Worm (Caenorhabditis elegans) whole organism, young adult: ENCODE results near the gene taf-12.

Experiments
- C06A6.2 ChIP-seq: fragments of 200-800 bp; sonication (Bioruptor generic); conservative IDR thresholded peaks from 2 replicates; pipeline ENCODE4 v1.3.6; 2022; ENCODE audit warnings: missing genetic modification characterization, missing compliant biosample characterization
- D2030.7 ChIP-seq: fragments of 200-800 bp; sonication (Bioruptor generic); IDR thresholded peaks from 2 replicates; pipeline ENCODE4 v1.3.6; 2022; ENCODE audit warnings: missing genetic modification reagents, missing genetic modification characterization, missing compliant biosample characterization
- F10E7.11 ChIP-seq: sonication (generic microtip); optimal IDR thresholded peaks from 2 replicates; lab custom pipeline; 2017; ENCODE audit warnings: mild to moderate bottlenecking, missing genetic modification characterization, moderate library complexity, missing compliant biosample characterization
- F33H1.4 ChIP-seq: fragments of 200-800 bp; sonication (Bioruptor generic); IDR thresholded peaks from 2 replicates; pipeline ENCODE4 v1.3.6; 2022; ENCODE audit warnings: missing genetic modification reagents, missing genetic modification characterization, missing compliant biosample characterization
- F55B11.4 ChIP-seq: sonication (generic microtip); optimal IDR thresholded peaks from 2 replicates; lab custom pipeline; 2016; ENCODE audit warnings: missing compliant biosample characterization, missing genetic modification characterization, borderline replicate concordance; ENCODE audit not compliant: insufficient read depth
- F57A8.1 ChIP-seq: fragments of 200-800 bp; sonication (Bioruptor generic); optimal IDR thresholded peaks from 2 replicates; lab custom pipeline; 2018; ENCODE audit warnings: mild to moderate bottlenecking, missing genetic modification characterization, moderate library complexity, missing compliant biosample characterization
- K12H6.12 ChIP-seq: fragments of 200-800 bp; sonication (Bioruptor generic); optimal IDR thresholded peaks from 2 replicates; lab custom pipeline; 2018; ENCODE audit warnings: mild to moderate bottlenecking, missing genetic modification characterization, missing compliant biosample characterization
- Y95B8A.8 ChIP-seq: fragments of 200-800 bp; sonication (Bioruptor generic); IDR thresholded peaks from 2 replicates; pipeline ENCODE4 v1.3.6; 2022; ENCODE audit warnings: missing genetic modification reagents, missing genetic modification characterization, missing compliant biosample characterization
- ZK185.1 ChIP-seq: sonication (generic microtip); optimal IDR thresholded peaks from 2 replicates; lab custom pipeline; 2016; ENCODE audit warnings: mild to moderate bottlenecking, missing genetic modification characterization, missing compliant biosample characterization; ENCODE audit not compliant: poor library complexity, severe bottlenecking
- akir-1 ChIP-seq: fragments of 200-800 bp; sonication (Bioruptor generic); optimal IDR thresholded peaks from 2 replicates; lab custom pipeline; 2018; ENCODE audit warnings: mild to moderate bottlenecking, missing genetic modification characterization, moderate library complexity, missing compliant biosample characterization
- aptf-3 ChIP-seq: fragments of 200-800 bp; sonication (Bioruptor generic); IDR thresholded peaks from 2 replicates; pipeline ENCODE4 v1.3.6; 2022; ENCODE audit warnings: missing genetic modification characterization, missing compliant biosample characterization
- atf-7 ChIP-seq: sonication (generic microtip); optimal IDR thresholded peaks from 2 replicates; lab custom pipeline; 2017; ENCODE audit warnings: mild to moderate bottlenecking, missing genetic modification characterization, missing compliant biosample characterization
- attf-3 ChIP-seq: fragments of 200-800 bp; sonication (Bioruptor generic); conservative IDR thresholded peaks from 2 replicates; pipeline ENCODE4 v1.3.6; 2022; ENCODE audit warnings: missing genetic modification reagents, missing genetic modification characterization, missing compliant biosample characterization
- ccch-3 ChIP-seq: fragments of 200-800 bp; sonication (Bioruptor generic); optimal IDR thresholded peaks from 2 replicates; lab custom pipeline; 2018; ENCODE audit warnings: mild to moderate bottlenecking, missing genetic modification characterization, missing compliant biosample characterization
- ceh-100 ChIP-seq: fragments of 200-800 bp; sonication (Bioruptor generic); IDR thresholded peaks from 2 replicates; pipeline ENCODE4 v1.3.6; 2022; ENCODE audit warnings: missing genetic modification reagents, missing genetic modification characterization, missing compliant biosample characterization
- ceh-40 ChIP-seq: fragments of 200-800 bp; sonication (Bioruptor generic); IDR thresholded peaks from 2 replicates; pipeline ENCODE4 v1.3.6; 2022; ENCODE audit warnings: missing genetic modification characterization, missing compliant biosample characterization
- ceh-58 ChIP-seq: fragments of 200-800 bp; sonication (Bioruptor generic); IDR thresholded peaks from 2 replicates; pipeline ENCODE4 v1.3.6; 2022; ENCODE audit warnings: missing genetic modification characterization, missing compliant biosample characterization
- ceh-91 ChIP-seq: fragments of 200-800 bp; sonication (Bioruptor generic); IDR thresholded peaks from 2 replicates; pipeline ENCODE4 v1.3.6; 2022; ENCODE audit warnings: missing genetic modification reagents, missing genetic modification characterization, missing compliant biosample characterization
- die-1 ChIP-seq: sonication (generic microtip); optimal IDR thresholded peaks from 2 replicates; lab custom pipeline; 2016; ENCODE audit warnings: missing genotype, mild to moderate bottlenecking, missing genetic modification characterization, missing compliant biosample characterization
- dpff-1 ChIP-seq: sonication (generic microtip); optimal IDR thresholded peaks from 2 replicates; lab custom pipeline; 2017; ENCODE audit warnings: mild to moderate bottlenecking, missing genetic modification characterization, missing compliant biosample characterization
- egl-18 ChIP-seq: fragments of 200-800 bp; sonication (Bioruptor generic); IDR thresholded peaks from 2 replicates; pipeline ENCODE4 v1.3.6; 2022; ENCODE audit warnings: missing genetic modification reagents, missing genetic modification characterization, missing compliant biosample characterization
- ekl-4 ChIP-seq: fragments of 200-800 bp; sonication (Bioruptor generic); IDR thresholded peaks from 2 replicates; pipeline ENCODE4 v1.3.6; 2022; ENCODE audit warnings: missing genetic modification reagents, missing genetic modification characterization, missing compliant biosample characterization
- fkh-3 ChIP-seq: sonication (generic microtip); optimal IDR thresholded peaks from 2 replicates; lab custom pipeline; 2016; ENCODE audit warnings: mild to moderate bottlenecking, missing genetic modification characterization, missing compliant biosample characterization
- him-1 ChIP-seq: sonication (generic microtip); optimal IDR thresholded peaks from 2 replicates; lab custom pipeline; 2016; ENCODE audit warnings: missing genotype, missing genetic modification reagents, missing genetic modification characterization, missing compliant biosample characterization
- lag-1 ChIP-seq: fragments of 200-800 bp; sonication (Bioruptor generic); IDR thresholded peaks from 2 replicates; pipeline ENCODE4 v1.3.6; 2022; ENCODE audit warnings: missing genetic modification reagents, missing genetic modification characterization, missing compliant biosample characterization
- let-526 ChIP-seq: fragments of 200-800 bp; sonication (Bioruptor generic); IDR thresholded peaks from 2 replicates; pipeline ENCODE4 v1.3.6; 2022; ENCODE audit warnings: missing genetic modification reagents, missing genetic modification characterization, missing compliant biosample characterization
- lin-35 ChIP-seq, 3 experiments: fragments of 150-350 bp in 2 of 3; sonication (generic microtip) in 1 of 3; optimal IDR thresholded peaks; 2 replicates each; lab custom pipeline; 2014 to 2018; ENCODE audit warnings: missing biosample characterization in 3 of 3, missing genetic modification characterization in 3 of 3, missing genetic modification reagents in 3 of 3
- lin-40 ChIP-seq: sonication (generic microtip); optimal IDR thresholded peaks from 2 replicates; lab custom pipeline; 2016; ENCODE audit warnings: missing genetic modification characterization, mild to moderate bottlenecking, missing compliant biosample characterization, missing genotype, missing genetic modification reagents
- lsl-1 ChIP-seq: fragments of 200-800 bp; sonication (Bioruptor generic); optimal IDR thresholded peaks from 2 replicates; lab custom pipeline; 2018; ENCODE audit warnings: mild to moderate bottlenecking, missing genetic modification characterization, moderate library complexity, missing compliant biosample characterization
- madf-6 ChIP-seq: fragments of 200-800 bp; sonication (Bioruptor generic); IDR thresholded peaks from 2 replicates; pipeline ENCODE4 v1.3.6; 2022; ENCODE audit warnings: missing genetic modification reagents, missing genetic modification characterization, missing compliant biosample characterization
- madf-8 ChIP-seq: fragments of 200-800 bp; sonication (Bioruptor generic); conservative IDR thresholded peaks from 2 replicates; pipeline ENCODE4 v1.3.6; 2022; ENCODE audit warnings: missing genetic modification reagents, missing genetic modification characterization, missing compliant biosample characterization
- mcd-1 ChIP-seq: fragments of 200-800 bp; sonication (Bioruptor generic); IDR thresholded peaks from 2 replicates; pipeline ENCODE4 v1.3.6; 2022; ENCODE audit warnings: missing genetic modification reagents, missing genetic modification characterization, missing compliant biosample characterization
- mxl-1 ChIP-seq: sonication (generic microtip); optimal IDR thresholded peaks from 2 replicates; lab custom pipeline; 2016; ENCODE audit warnings: missing genetic modification characterization, missing compliant biosample characterization
- nhr-90 ChIP-seq: sonication (generic microtip); optimal IDR thresholded peaks from 2 replicates; lab custom pipeline; 2016; ENCODE audit warnings: missing genotype, mild to moderate bottlenecking, missing genetic modification characterization, missing compliant biosample characterization
- pbrm-1 ChIP-seq: fragments of 200-800 bp; sonication (Bioruptor generic); IDR thresholded peaks from 2 replicates; pipeline ENCODE4 v1.3.6; 2022; ENCODE audit warnings: missing genetic modification reagents, missing genetic modification characterization, missing compliant biosample characterization
- sea-2 ChIP-seq: fragments of 200-800 bp; sonication (Bioruptor generic); IDR thresholded peaks from 2 replicates; pipeline ENCODE4 v1.3.6; 2022; ENCODE audit warnings: missing genetic modification characterization, missing compliant biosample characterization
- snpc-1.1 ChIP-seq: sonication (generic microtip); optimal IDR thresholded peaks from 2 replicates; lab custom pipeline; 2017; ENCODE audit warnings: missing genetic modification characterization, mild to moderate bottlenecking, missing compliant biosample characterization, antibody characterized with exemption, moderate library complexity, missing genotype, missing genetic modification reagents; ENCODE audit not compliant: insufficient read depth
- snpc-1.3 ChIP-seq: sonication (generic microtip); optimal IDR thresholded peaks from 2 replicates; lab custom pipeline; 2017; ENCODE audit warnings: missing genetic modification characterization, mild to moderate bottlenecking, missing compliant biosample characterization, antibody characterized with exemption, moderate library complexity, missing genotype, missing genetic modification reagents; ENCODE audit not compliant: insufficient read depth
- somi-1 ChIP-seq: fragments of 200-800 bp; sonication (Bioruptor generic); optimal IDR thresholded peaks from 2 replicates; lab custom pipeline; 2018; ENCODE audit warnings: mild to moderate bottlenecking, missing genetic modification characterization, missing compliant biosample characterization
- sptf-2 ChIP-seq: fragments of 200-800 bp; sonication (Bioruptor generic); optimal IDR thresholded peaks from 2 replicates; lab custom pipeline; 2018; ENCODE audit warnings: mild to moderate bottlenecking, missing genetic modification characterization, missing compliant biosample characterization
- tbx-9 ChIP-seq: sonication (generic microtip); optimal IDR thresholded peaks from 2 replicates; lab custom pipeline; 2016; ENCODE audit warnings: borderline replicate concordance, missing genetic modification characterization, inconsistent platforms, missing compliant biosample characterization
- tlf-1 ChIP-seq: fragments of 200-800 bp; sonication (Bioruptor generic); optimal IDR thresholded peaks from 2 replicates; lab custom pipeline; 2018; ENCODE audit warnings: mild to moderate bottlenecking, missing genetic modification characterization, missing compliant biosample characterization
- unc-62 ChIP-seq: fragments of 150-350 bp; optimal IDR thresholded peaks from 2 replicates; lab custom pipeline; 2014; ENCODE audit warnings: missing biosample characterization, missing genetic modification reagents, missing genetic modification characterization
- xnd-1 ChIP-seq: sonication (generic microtip); optimal IDR thresholded peaks from 2 replicates; lab custom pipeline; 2016; ENCODE audit warnings: missing genotype, missing genetic modification reagents, missing genetic modification characterization, missing compliant biosample characterization
- ztf-18 ChIP-seq: sonication (generic microtip); optimal IDR thresholded peaks from 2 replicates; lab custom pipeline; 2016; ENCODE audit warnings: missing genotype, mild to moderate bottlenecking, missing genetic modification characterization, missing compliant biosample characterization
- ztf-22 ChIP-seq: fragments of 200-800 bp; sonication (Bioruptor generic); optimal IDR thresholded peaks from 2 replicates; lab custom pipeline; 2018; ENCODE audit warnings: mild to moderate bottlenecking, missing genetic modification characterization, moderate library complexity, missing compliant biosample characterization
- ztf-25 ChIP-seq: fragments of 200-800 bp; sonication (Bioruptor generic); IDR thresholded peaks from 2 replicates; pipeline ENCODE4 v1.3.6; 2022; ENCODE audit warnings: missing genetic modification reagents, missing genetic modification characterization, missing compliant biosample characterization
- ztf-3 ChIP-seq: fragments of 200-800 bp; sonication (Bioruptor generic); optimal IDR thresholded peaks from 2 replicates; lab custom pipeline; 2018; ENCODE audit warnings: mild to moderate bottlenecking, missing genetic modification characterization, missing compliant biosample characterization
- ztf-6 ChIP-seq: fragments of 200-800 bp; sonication (Bioruptor generic); IDR thresholded peaks from 2 replicates; pipeline ENCODE4 v1.3.6; 2022; ENCODE audit warnings: missing genetic modification reagents, missing genetic modification characterization, missing compliant biosample characterization

Gene taf-12

DNA sequence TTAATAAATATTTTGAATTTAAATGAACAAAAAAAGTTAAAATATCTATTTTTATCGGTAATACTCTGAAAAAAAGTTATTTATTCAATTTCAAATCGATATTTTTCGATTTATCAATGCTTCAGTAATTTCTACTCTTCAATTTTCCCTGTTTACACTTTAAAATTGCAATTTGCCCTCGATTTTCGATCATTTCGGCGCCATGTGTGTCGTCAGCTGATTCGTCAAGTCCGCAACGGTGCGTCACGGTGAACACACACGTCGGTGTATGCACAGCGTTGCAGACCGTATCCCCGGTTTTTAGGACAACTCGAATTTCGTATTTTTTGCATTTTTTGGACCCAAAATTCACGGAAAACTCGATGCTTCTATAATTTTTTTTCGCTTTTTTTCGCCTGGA is 45.8 kb downstream of the taf-12 start, which contains the start of gene C18D11.3 (continued):
- TF ChIP-seq lin-40, result peak; percentile 72
- TF ChIP-seq snpc-1.3 (tag; lab: Kevin White, UChicago), result no peak
- TF ChIP-seq die-1 (tag; lab: Kevin White, UChicago), result no peak
- TF ChIP-seq madf-8, result peak; percentile 31; the same call in 1 of the 2 replicates
- no peak for TF ChIP-seq ztf-6 (GFP tag; lab: Robert Waterston, UW)
- TF ChIP-seq ztf-3, result no peak
- TF ChIP-seq unc-62 (GFP tag; lab: Kevin White, UChicago), result no peak
- TF ChIP-seq sptf-2 (GFP tag; lab: Kevin White, UChicago), result no peak
- peak; percentile 51 for TF ChIP-seq F33H1.4
- peak; percentile 58 for TF ChIP-seq tlf-1 (GFP tag; lab: Kevin White, UChicago)
- peak; percentile 36 for TF ChIP-seq ztf-22 (GFP tag; lab: Kevin White, UChicago)
- no peak for TF ChIP-seq ztf-25 (GFP tag; lab: Robert Waterston, UW)
- no peak for TF ChIP-seq ccch-3 (GFP tag; lab: Kevin White, UChicago)
- TF ChIP-seq ztf-18, result peak; percentile 8
- TF ChIP-seq xnd-1, result no peak
- peak; percentile 65; the same call in 1 of the 2 replicates for TF ChIP-seq ekl-4 (GFP tag; lab: Robert Waterston, UW)
- TF ChIP-seq ceh-100 (GFP tag; lab: Robert Waterston, UW), result peak; percentile 75
- TF ChIP-seq C06A6.2 (GFP tag; lab: Robert Waterston, UW), result peak; percentile 39; the same call in 1 of the 2 replicates
- peak; percentile 32 for TF ChIP-seq atf-7 (tag; lab: Kevin White, UChicago)
- TF ChIP-seq mcd-1 (GFP tag; lab: Robert Waterston, UW), result peak; percentile 84
- no peak for TF ChIP-seq F57A8.1
- no peak for TF ChIP-seq somi-1 (GFP tag; lab: Kevin White, UChicago)
- TF ChIP-seq snpc-1.1 (tag; lab: Kevin White, UChicago), result no peak
- TF ChIP-seq F10E7.11 (tag; lab: Kevin White, UChicago), result no peak
- TF ChIP-seq pbrm-1 (GFP tag; lab: Robert Waterston, UW), result peak; percentile 81
- TF ChIP-seq fkh-3 (tag; lab: Kevin White, UChicago), result no peak
- TF ChIP-seq tbx-9 (tag; lab: Kevin White, UChicago), result no peak
- peak; percentile 80 for TF ChIP-seq K12H6.12 (tag; lab: Kevin White, UChicago)
- TF ChIP-seq ZK185.1, result no peak
- TF ChIP-seq attf-3, result no peak
- peak in 1 of 3 experiments; percentile 70 for TF ChIP-seq lin-35 (GFP tag; optimal IDR thresholded peaks at IDR 0.05; lab: Kevin White, UChicago)
- peak; percentile 16 for TF ChIP-seq him-1 (tag; lab: Kevin White, UChicago)
- peak; percentile 67; the same call in 1 of the 2 replicates for TF ChIP-seq madf-6 (GFP tag; lab: Robert Waterston, UW)
- TF ChIP-seq ceh-91 (GFP tag; lab: Robert Waterston, UW), result peak; percentile 33; the same call in 1 of the 2 replicates
- peak; percentile 84 for TF ChIP-seq lsl-1 (GFP tag; lab: Kevin White, UChicago)
- no peak for TF ChIP-seq F55B11.4 (tag; lab: Kevin White, UChicago)
- TF ChIP-seq mxl-1 (tag; lab: Kevin White, UChicago), result no peak
- TF ChIP-seq Y95B8A.8 (GFP tag; lab: Robert Waterston, UW), result no peak
- no peak for TF ChIP-seq egl-18
- peak; percentile 63; the same call in 1 of the 2 replicates for TF ChIP-seq let-526 (GFP tag; lab: Robert Waterston, UW)
- no peak for TF ChIP-seq sea-2
- no peak for TF ChIP-seq dpff-1
- TF ChIP-seq ceh-40 (GFP tag; lab: Robert Waterston, UW), result no peak
- TF ChIP-seq akir-1, result no peak
- TF ChIP-seq lag-1, result no peak
- peak; percentile 49; the same call in 1 of the 2 replicates for TF ChIP-seq D2030.7 (GFP tag; lab: Robert Waterston, UW)
- TF ChIP-seq aptf-3 (GFP tag; lab: Robert Waterston, UW), result no peak
- no peak for TF ChIP-seq ceh-58 (GFP tag; lab: Robert Waterston, UW)
- TF ChIP-seq nhr-90, result no peak
